Worm (Caenorhabditis elegans) whole organism, L4 larva: Measurements from ENCODE around the gene kcc-3.

Experiments used
- F37D6.2 ChIP-seq: sonication (generic microtip); optimal IDR thresholded peaks from 2 replicates; lab custom pipeline; 2016; ENCODE audit warnings: mild to moderate bottlenecking, missing genetic modification characterization, missing compliant biosample characterization
- Y48G9A.11 ChIP-seq: fragments of 200-800 bp; sonication (Bioruptor generic); IDR thresholded peaks from 2 replicates; pipeline ENCODE4 v1.3.6; 2022; ENCODE audit warnings: missing genetic modification reagents, missing genetic modification characterization, missing compliant biosample characterization
- Y75B8A.6 ChIP-seq: fragments of 200-800 bp; sonication (Bioruptor generic); IDR thresholded peaks from 2 replicates; pipeline ENCODE4 v1.3.6; 2022; ENCODE audit warnings: missing genetic modification reagents, missing genetic modification characterization, missing compliant biosample characterization
- aly-2 ChIP-seq: sonication (generic microtip); optimal IDR thresholded peaks from 2 replicates; lab custom pipeline; 2018; ENCODE audit warnings: missing biosample characterization, missing genetic modification characterization
- attf-4 ChIP-seq: sonication (generic microtip); optimal IDR thresholded peaks from 3 replicates; lab custom pipeline; 2017; ENCODE audit warnings: missing biosample characterization, missing genetic modification characterization
- ceh-20 ChIP-seq: fragments of 200-800 bp; sonication (Bioruptor generic); IDR thresholded peaks from 2 replicates; pipeline ENCODE4 v1.3.6; 2022; ENCODE audit warnings: missing genetic modification reagents, missing genetic modification characterization, missing compliant biosample characterization
- ceh-28 ChIP-seq: fragments of 150-350 bp; optimal IDR thresholded peaks from 2 replicates; lab custom pipeline; 2014; ENCODE audit warnings: missing biosample characterization, missing genetic modification reagents, missing genetic modification characterization
- ceh-32 ChIP-seq: sonication (generic microtip); optimal IDR thresholded peaks from 2 replicates; lab custom pipeline; 2016; ENCODE audit warnings: mild to moderate bottlenecking, missing genetic modification characterization, missing compliant biosample characterization; ENCODE audit not compliant: poor library complexity
- ceh-44 ChIP-seq: fragments of 200-800 bp; sonication (Bioruptor generic); IDR thresholded peaks from 2 replicates; pipeline ENCODE4 v1.3.6; 2022; ENCODE audit warnings: missing genetic modification reagents, missing genetic modification characterization, missing compliant biosample characterization
- ces-1 ChIP-seq: fragments of 150-350 bp; sonication (generic microtip); optimal IDR thresholded peaks from 4 replicates; lab custom pipeline; 2014; ENCODE audit warnings: missing biosample characterization, missing genetic modification reagents, missing genetic modification characterization
- cey-2 ChIP-seq: sonication (generic microtip); optimal IDR thresholded peaks from 3 replicates; lab custom pipeline; 2017; ENCODE audit warnings: missing genetic modification characterization, mild to moderate bottlenecking, missing compliant biosample characterization, antibody characterized with exemption, borderline replicate concordance; ENCODE audit not compliant: insufficient read depth
- ctbp-1 ChIP-seq: fragments of 200-800 bp; sonication (Bioruptor generic); IDR thresholded peaks from 2 replicates; pipeline ENCODE4 v1.3.6; 2022; ENCODE audit warnings: missing genetic modification reagents, missing genetic modification characterization, missing compliant biosample characterization
- daf-8 ChIP-seq: fragments of 200-800 bp; sonication (Bioruptor generic); IDR thresholded peaks from 2 replicates; pipeline ENCODE4 v1.3.6; 2022; ENCODE audit warnings: missing genetic modification characterization, missing compliant biosample characterization
- dmd-6 ChIP-seq: fragments of 200-800 bp; sonication (Bioruptor generic); IDR thresholded peaks from 2 replicates; pipeline ENCODE4 v1.3.6; 2022; ENCODE audit warnings: missing genetic modification reagents, missing genetic modification characterization, missing compliant biosample characterization
- dmd-8 ChIP-seq: fragments of 200-800 bp; sonication (Bioruptor generic); IDR thresholded peaks from 2 replicates; pipeline ENCODE4 v1.3.6; 2022; ENCODE audit warnings: missing genetic modification characterization, missing compliant biosample characterization
- dpl-1 ChIP-seq: fragments of 150-350 bp; optimal IDR thresholded peaks from 2 replicates; lab custom pipeline; 2014; ENCODE audit warnings: missing biosample characterization, missing genetic modification reagents, missing genetic modification characterization
- dve-1 ChIP-seq: sonication (generic microtip); optimal IDR thresholded peaks from 2 replicates; lab custom pipeline; 2017; ENCODE audit warnings: antibody characterized with exemption, mild to moderate bottlenecking, missing genetic modification characterization, missing compliant biosample characterization; ENCODE audit not compliant: insufficient read depth
- fkh-10 ChIP-seq: fragments of 150-350 bp; optimal IDR thresholded peaks from 2 replicates; lab custom pipeline; 2014; ENCODE audit warnings: missing biosample characterization, missing genetic modification reagents, missing genetic modification characterization
- hlh-30 ChIP-seq: sonication (generic microtip); optimal IDR thresholded peaks from 2 replicates; lab custom pipeline; 2017; ENCODE audit warnings: antibody characterized with exemption, mild to moderate bottlenecking, missing genetic modification characterization, missing compliant biosample characterization; ENCODE audit not compliant: insufficient read depth
- hmg-1.1 ChIP-seq: fragments of 200-800 bp; sonication (Bioruptor generic); IDR thresholded peaks from 2 replicates; pipeline ENCODE4 v1.3.6; 2022; ENCODE audit warnings: missing genetic modification reagents, missing genetic modification characterization, missing compliant biosample characterization
- jun-1 ChIP-seq: fragments of 150-350 bp; optimal IDR thresholded peaks from 2 replicates; lab custom pipeline; 2014; ENCODE audit warnings: missing biosample characterization, missing genetic modification reagents, missing genetic modification characterization
- lim-7 ChIP-seq: fragments of 200-800 bp; sonication (Bioruptor generic); IDR thresholded peaks from 2 replicates; pipeline ENCODE4 v1.3.6; 2022; ENCODE audit warnings: missing genetic modification characterization, missing compliant biosample characterization
- lin-1 ChIP-seq: fragments of 200-800 bp; sonication (Bioruptor generic); IDR thresholded peaks from 2 replicates; pipeline ENCODE4 v1.3.6; 2022; ENCODE audit warnings: missing genetic modification reagents, missing genetic modification characterization, missing compliant biosample characterization
- lin-13 ChIP-seq: fragments of 150-350 bp; optimal IDR thresholded peaks from 2 replicates; lab custom pipeline; 2014; ENCODE audit warnings: missing biosample characterization, missing genetic modification reagents, missing genetic modification characterization
- lin-38 ChIP-seq: fragments of 200-800 bp; sonication (Bioruptor generic); IDR thresholded peaks from 2 replicates; pipeline ENCODE4 v1.3.6; 2022; ENCODE audit warnings: missing genetic modification reagents, missing genetic modification characterization, missing compliant biosample characterization
- lin-39 ChIP-seq: fragments of 150-350 bp; optimal IDR thresholded peaks from 2 replicates; lab custom pipeline; 2014; ENCODE audit warnings: missing biosample characterization, missing genetic modification reagents, missing genetic modification characterization
- mdt-29 ChIP-seq: fragments of 200-800 bp; sonication (Bioruptor generic); IDR thresholded peaks from 2 replicates; pipeline ENCODE4 v1.3.6; 2022; ENCODE audit warnings: missing genetic modification reagents, missing genetic modification characterization, missing compliant biosample characterization
- mep-1 ChIP-seq: fragments of 150-350 bp; sonication (generic microtip); optimal IDR thresholded peaks from 3 replicates; lab custom pipeline; 2014; ENCODE audit warnings: missing biosample characterization, missing genetic modification characterization
- nhr-102 ChIP-seq: sonication (generic microtip); optimal IDR thresholded peaks from 2 replicates; lab custom pipeline; 2016; ENCODE audit warnings: mild to moderate bottlenecking, missing genetic modification characterization, moderate library complexity, missing compliant biosample characterization
- nhr-11 ChIP-seq: fragments of 150-350 bp; optimal IDR thresholded peaks from 2 replicates; lab custom pipeline; 2014; ENCODE audit warnings: missing biosample characterization, missing genetic modification characterization
- nhr-111 ChIP-seq: fragments of 200-800 bp; sonication (Bioruptor generic); optimal IDR thresholded peaks from 2 replicates; lab custom pipeline; 2018; ENCODE audit warnings: mild to moderate bottlenecking, missing genetic modification characterization, missing compliant biosample characterization
- nhr-25 ChIP-seq: sonication (generic microtip); optimal IDR thresholded peaks from 2 replicates; lab custom pipeline; 2017; ENCODE audit warnings: missing genetic modification characterization, mild to moderate bottlenecking, missing compliant biosample characterization, antibody characterized with exemption, moderate library complexity, borderline replicate concordance; ENCODE audit not compliant: insufficient read depth
- nhr-41 ChIP-seq: fragments of 200-800 bp; sonication (Bioruptor generic); IDR thresholded peaks from 2 replicates; pipeline ENCODE4 v1.3.6; 2022; ENCODE audit warnings: missing genetic modification reagents, missing genetic modification characterization, missing compliant biosample characterization
- nhr-48 ChIP-seq: sonication (generic microtip); optimal IDR thresholded peaks from 2 replicates; lab custom pipeline; 2016; ENCODE audit warnings: mild to moderate bottlenecking, missing genetic modification characterization, missing compliant biosample characterization
- nhr-76 ChIP-seq: fragments of 150-350 bp; optimal IDR thresholded peaks from 2 replicates; lab custom pipeline; 2014; ENCODE audit warnings: missing biosample characterization, missing genetic modification characterization
- pha-4 ChIP-seq, 2 experiments: fragments of 150-350 bp in 1 of 2; fragments of 200-800 bp in 1 of 2; sonication (Bioruptor generic) in 1 of 2; IDR thresholded peaks in 1 of 2; optimal IDR thresholded peaks in 1 of 2; 2 replicates each; pipeline versions ENCODE4 v1.3.6 to Lab custom; 2014 to 2022; ENCODE audit warnings: missing genetic modification characterization in 2 of 2, missing genetic modification reagents in 2 of 2, missing biosample characterization in 1 of 2, missing compliant biosample characterization in 1 of 2
- php-3 ChIP-seq: fragments of 200-800 bp; sonication (Bioruptor generic); IDR thresholded peaks from 2 replicates; pipeline ENCODE4 v1.3.6; 2022; ENCODE audit warnings: missing genetic modification reagents, missing genetic modification characterization, missing compliant biosample characterization
- pqm-1 ChIP-seq: sonication (generic microtip); optimal IDR thresholded peaks from 2 replicates; lab custom pipeline; 2017; ENCODE audit warnings: missing biosample characterization, missing genetic modification characterization
- saeg-2 ChIP-seq: fragments of 200-800 bp; sonication (Bioruptor generic); IDR thresholded peaks from 2 replicates; pipeline ENCODE4 v1.3.6; 2022; ENCODE audit warnings: missing genetic modification reagents, missing genetic modification characterization, missing compliant biosample characterization
- sdz-12 ChIP-seq: fragments of 200-800 bp; sonication (Bioruptor generic); optimal IDR thresholded peaks from 2 replicates; lab custom pipeline; 2018; ENCODE audit warnings: mild to moderate bottlenecking, missing genetic modification characterization, missing compliant biosample characterization
- set-16 ChIP-seq: fragments of 200-800 bp; sonication (Bioruptor generic); IDR thresholded peaks from 2 replicates; pipeline ENCODE4 v1.3.6; 2022; ENCODE audit warnings: missing genetic modification reagents, missing genetic modification characterization, missing compliant biosample characterization
- skn-1 ChIP-seq: fragments of 150-350 bp; optimal IDR thresholded peaks from 2 replicates; lab custom pipeline; 2014; ENCODE audit warnings: missing biosample characterization, missing genetic modification characterization
- spr-3 ChIP-seq: fragments of 200-800 bp; sonication (Bioruptor generic); optimal IDR thresholded peaks from 2 replicates; lab custom pipeline; 2018; ENCODE audit warnings: mild to moderate bottlenecking, missing genetic modification characterization, missing compliant biosample characterization
- unc-62 ChIP-seq, 3 experiments: fragments of 150-350 bp in 1 of 3; sonication (generic microtip); optimal IDR thresholded peaks in 2 of 3; peaks in 1 of 3; 1 replicate in 1 of 3; 2 replicates in 2 of 3; lab custom pipeline; 2014 to 2017; ENCODE audit warnings: missing biosample characterization in 3 of 3, missing genetic modification characterization in 3 of 3, missing genetic modification reagents in 3 of 3, missing genotype in 1 of 3
- vab-7 ChIP-seq: fragments of 200-800 bp; sonication (Bioruptor generic); IDR thresholded peaks from 2 replicates; pipeline ENCODE4 v1.3.6; 2022; ENCODE audit warnings: missing genetic modification reagents, missing genetic modification characterization, missing compliant biosample characterization
- zag-1 ChIP-seq: fragments of 150-350 bp; optimal IDR thresholded peaks from 2 replicates; lab custom pipeline; 2014; ENCODE audit warnings: missing biosample characterization, missing genetic modification characterization
- zfp-2 ChIP-seq: sonication (generic microtip); optimal IDR thresholded peaks from 2 replicates; lab custom pipeline; 2016; ENCODE audit warnings: mild to moderate bottlenecking, missing genetic modification characterization, missing compliant biosample characterization
- zfp-3 ChIP-seq: fragments of 200-800 bp; sonication (Bioruptor generic); conservative IDR thresholded peaks from 2 replicates; pipeline ENCODE4 v1.3.6; 2022; ENCODE audit warnings: missing genetic modification reagents, missing genetic modification characterization, missing compliant biosample characterization

kcc-3 gene

ce11 chrII:7392052-7392694 is 41.9 kb downstream of the kcc-3 start (continued):
- TF ChIP-seq set-16 (GFP tag; lab: Robert Waterston, UW), result no peak
- no peak for TF ChIP-seq php-3
- TF ChIP-seq skn-1 (tag; lab: Kevin White, UChicago), result no peak
- no peak for TF ChIP-seq mdt-29 (GFP tag; lab: Robert Waterston, UW)
- no peak for TF ChIP-seq pha-4 (GFP tag; IDR thresholded peaks at IDR 0.05; lab: Robert Waterston, UW)
- no peak for TF ChIP-seq pha-4 (tag; optimal IDR thresholded peaks at IDR 0.05; lab: Kevin White, UChicago)
- no peak for TF ChIP-seq cey-2
- peak; percentile 46; the same call in 1 of the 2 replicates for TF ChIP-seq ceh-20
- TF ChIP-seq zag-1 (tag; lab: Kevin White, UChicago), result no peak
- TF ChIP-seq zfp-2 (tag; lab: Kevin White, UChicago), result no peak
- TF ChIP-seq nhr-25, result peak; percentile 86
- no peak for TF ChIP-seq lim-7 (GFP tag; lab: Robert Waterston, UW)
- TF ChIP-seq dmd-8 (GFP tag; lab: Robert Waterston, UW), result no peak
- TF ChIP-seq vab-7, result no peak
- TF ChIP-seq mep-1 (tag; lab: Kevin White, UChicago), result peak; percentile 75
- no peak for TF ChIP-seq ceh-32 (tag; lab: Kevin White, UChicago)
- no peak for TF ChIP-seq Y48G9A.11 (GFP tag; lab: Robert Waterston, UW)
- TF ChIP-seq spr-3 (GFP tag; lab: Kevin White, UChicago), result no peak
- no peak for TF ChIP-seq ces-1 (GFP tag; lab: Kevin White, UChicago)
- no peak for TF ChIP-seq saeg-2
- TF ChIP-seq ctbp-1 (GFP tag; lab: Robert Waterston, UW), result peak; percentile 42; the same call in 1 of the 2 replicates
- no peak for TF ChIP-seq zfp-3
- peak; percentile 71 for TF ChIP-seq pqm-1
- TF ChIP-seq nhr-111 (GFP tag; lab: Kevin White, UChicago), result no peak
- no peak for TF ChIP-seq lin-1
- no peak for TF ChIP-seq daf-8
- no peak for TF ChIP-seq sdz-12 (GFP tag; lab: Kevin White, UChicago)
- no peak for TF ChIP-seq nhr-76 (tag; lab: Kevin White, UChicago)
- TF ChIP-seq fkh-10 (GFP tag; lab: Kevin White, UChicago), result no peak
- TF ChIP-seq dve-1 (tag; lab: Kevin White, UChicago), result peak; percentile 72
- TF ChIP-seq ceh-44 (GFP tag; lab: Robert Waterston, UW), result no peak
- TF ChIP-seq hlh-30 (tag; lab: Kevin White, UChicago), result peak; percentile 44
- no peak for TF ChIP-seq F37D6.2 (tag; lab: Kevin White, UChicago)
- TF ChIP-seq dmd-6 (GFP tag; lab: Robert Waterston, UW), result peak; percentile 83
- no peak for TF ChIP-seq jun-1 (tag; lab: Kevin White, UChicago)
- no peak for TF ChIP-seq attf-4 (tag; lab: Kevin White, UChicago)
- no peak for TF ChIP-seq ceh-28 (tag; lab: Kevin White, UChicago)
- TF ChIP-seq lin-13 (GFP tag; lab: Kevin White, UChicago), result peak; percentile 42
- no peak for TF ChIP-seq Y75B8A.6 (GFP tag; lab: Robert Waterston, UW)
- peak; percentile 29; the same call in 1 of the 2 replicates for TF ChIP-seq lin-38 (GFP tag; lab: Robert Waterston, UW)
- TF ChIP-seq aly-2, result no peak
- TF ChIP-seq nhr-48 (tag; lab: Kevin White, UChicago), result peak; percentile 81
- TF ChIP-seq unc-62 (GFP tag; optimal IDR thresholded peaks at IDR 0.05 in 1 of 2; lab: Kevin White, UChicago), result peak in 1 of 2 experiments; percentile 94
- no peak for TF ChIP-seq unc-62 (tag; optimal IDR thresholded peaks at IDR 0.05; lab: Kevin White, UChicago)
- TF ChIP-seq nhr-41, result peak; percentile 67; the same call in 1 of the 2 replicates
- no peak for TF ChIP-seq dpl-1
- TF ChIP-seq lin-39 (tag; lab: Kevin White, UChicago), result no peak
- no peak for TF ChIP-seq nhr-102 (tag; lab: Kevin White, UChicago)
- peak; percentile 77 for TF ChIP-seq hmg-1.1
- peak; percentile 69 for TF ChIP-seq nhr-11 (tag; lab: Kevin White, UChicago)
